Worm (Caenorhabditis elegans): ENCODE results near the gene srh-8.

DNA sequence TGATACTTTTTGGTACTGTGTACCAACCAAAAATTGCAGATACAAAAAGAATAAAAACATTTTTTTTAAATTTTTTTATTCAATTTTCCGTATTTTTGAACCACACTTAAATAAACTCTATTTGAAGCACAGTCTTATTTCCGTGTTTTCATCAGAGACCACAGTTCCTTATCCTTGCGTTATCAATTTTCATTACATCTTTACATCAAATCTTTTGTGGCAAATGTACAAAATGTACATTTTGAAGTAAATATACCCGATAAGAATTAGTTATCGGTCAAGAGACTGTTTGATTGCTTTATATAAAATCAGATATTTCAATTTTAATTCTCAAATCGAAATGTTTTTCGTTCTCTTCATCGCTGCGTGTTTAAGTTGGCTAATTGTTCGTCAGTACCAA, 17.0 kb downstream of the srh-8 start, which contains the start of gene cyp-35A3:
- TF ChIP-seq flt-1 (GFP tag; IDR thresholded peaks at IDR 0.05), result no peak
- TF ChIP-seq cog-1 (tag; optimal IDR thresholded peaks at IDR 0.05), result no peak
